Fruit fly (Drosophila melanogaster) whole organism, embryonic: Measurements from ENCODE around the gene CG6511.

Experiments
- Atf3 ChIP-seq: fragments of 200-800 bp; sonication (Bioruptor generic); optimal IDR thresholded peaks from 3 replicates; lab custom pipeline; 2016; ENCODE audit warnings: missing biosample characterization, missing genetic modification characterization
- CG10209 ChIP-seq: fragments of 200-800 bp; sonication (Bioruptor generic); optimal IDR thresholded peaks from 3 replicates; lab custom pipeline; 2017; ENCODE audit warnings: missing biosample characterization, mild to moderate bottlenecking, missing genetic modification characterization, missing genetic modification reagents
- CG1024 ChIP-seq: fragments of 200-800 bp; sonication (Bioruptor generic); IDR thresholded peaks from 2 replicates; pipeline ENCODE4 v1.3.6; 2022; ENCODE audit warnings: missing biosample characterization, missing genetic modification characterization
- CG11504 ChIP-seq: fragments of 200-800 bp; sonication (Bioruptor generic); optimal IDR thresholded peaks from 3 replicates; lab custom pipeline; 2019; ENCODE audit warnings: missing biosample characterization, mild to moderate bottlenecking, missing genetic modification characterization, moderate library complexity
- CG12769 ChIP-seq: fragments of 200-800 bp; sonication (Bioruptor generic); optimal IDR thresholded peaks from 2 replicates; lab custom pipeline; 2019; ENCODE audit warnings: missing biosample characterization, mild to moderate bottlenecking, missing genetic modification characterization, moderate library complexity
- CG12942 ChIP-seq: fragments of 200-800 bp; sonication (Bioruptor generic); optimal IDR thresholded peaks from 3 replicates; lab custom pipeline; 2016; ENCODE audit warnings: missing biosample characterization, missing genetic modification characterization
- CG15479 ChIP-seq: fragments of 200-800 bp; sonication (Bioruptor generic); optimal IDR thresholded peaks from 3 replicates; lab custom pipeline; 2019; ENCODE audit warnings: missing biosample characterization, mild to moderate bottlenecking, missing genetic modification characterization, moderate library complexity
- CG17568 ChIP-seq: fragments of 200-800 bp; sonication (Bioruptor generic); optimal IDR thresholded peaks from 2 replicates; lab custom pipeline; 2018; ENCODE audit warnings: missing biosample characterization, mild to moderate bottlenecking, missing genetic modification characterization, moderate library complexity
- CG1832 ChIP-seq: fragments of 200-800 bp; sonication (Bioruptor generic); optimal IDR thresholded peaks from 2 replicates; lab custom pipeline; 2017; ENCODE audit warnings: missing biosample characterization, mild to moderate bottlenecking, missing genetic modification characterization, inconsistent platforms
- CG18599 ChIP-seq: fragments of 200-800 bp; sonication (Bioruptor generic); optimal IDR thresholded peaks from 3 replicates; lab custom pipeline; 2017; ENCODE audit warnings: missing biosample characterization, missing genetic modification characterization, mild to moderate bottlenecking, moderate library complexity, missing genetic modification reagents
- CG18619 ChIP-seq: fragments of 200-800 bp; sonication (Bioruptor generic); optimal IDR thresholded peaks from 3 replicates; lab custom pipeline; 2017; ENCODE audit warnings: missing biosample characterization, mild to moderate bottlenecking, missing genetic modification characterization
- CG2889 ChIP-seq: fragments of 200-800 bp; sonication (Bioruptor generic); IDR thresholded peaks from 3 replicates; pipeline ENCODE4 v1.3.6; 2022; ENCODE audit warnings: missing biosample characterization, missing genetic modification characterization
- CG30431 ChIP-seq: fragments of 200-800 bp; sonication (Bioruptor generic); optimal IDR thresholded peaks from 2 replicates; lab custom pipeline; 2017; ENCODE audit warnings: missing biosample characterization, missing genetic modification characterization
- CG4404 ChIP-seq: fragments of 200-800 bp; sonication (Bioruptor generic); IDR thresholded peaks from 2 replicates; pipeline ENCODE4 v1.3.6; 2022; ENCODE audit warnings: missing biosample characterization, missing genetic modification characterization
- CG4424 ChIP-seq: fragments of 200-800 bp; sonication (Bioruptor generic); optimal IDR thresholded peaks from 3 replicates; lab custom pipeline; 2016; ENCODE audit warnings: missing biosample characterization, missing genetic modification characterization
- CG6689 ChIP-seq: fragments of 200-800 bp; sonication (Bioruptor generic); IDR thresholded peaks from 2 replicates; pipeline ENCODE4 v1.3.6; 2022; ENCODE audit warnings: missing biosample characterization, missing genetic modification characterization
- CG8359 ChIP-seq: fragments of 200-800 bp; sonication (Bioruptor generic); optimal IDR thresholded peaks from 2 replicates; lab custom pipeline; 2017; ENCODE audit warnings: missing biosample characterization, mild to moderate bottlenecking, missing genetic modification characterization, borderline replicate concordance
- CG8944 ChIP-seq: fragments of 200-800 bp; sonication (Bioruptor generic); optimal IDR thresholded peaks from 3 replicates; lab custom pipeline; 2016; ENCODE audit warnings: missing biosample characterization, missing genetic modification characterization
- CG9817 ChIP-seq: fragments of 200-800 bp; sonication (Bioruptor generic); optimal IDR thresholded peaks from 2 replicates; lab custom pipeline; 2018; ENCODE audit warnings: missing biosample characterization, mild to moderate bottlenecking, missing genetic modification characterization, moderate library complexity
- CHES-1-like ChIP-seq: fragments of 200-800 bp; sonication (Bioruptor generic); optimal IDR thresholded peaks from 2 replicates; lab custom pipeline; 2016; ENCODE audit warnings: missing biosample characterization, missing genetic modification characterization
- CrebB ChIP-seq: fragments of 200-800 bp; sonication (Bioruptor generic); optimal IDR thresholded peaks from 3 replicates; lab custom pipeline; 2018; ENCODE audit warnings: missing biosample characterization, mild to moderate bottlenecking, missing genetic modification characterization
- D ChIP-seq, 2 experiments: fragments of 200-800 bp in 1 of 2; fragments of >200 bp in 1 of 2; sonication (Bioruptor generic) in 1 of 2; optimal IDR thresholded peaks; 2 replicates in 1 of 2; 3 replicates in 1 of 2; lab custom pipeline; 2017; ENCODE audit warnings: mild to moderate bottlenecking in 1 of 2, missing biosample characterization in 1 of 2, missing genetic modification characterization in 1 of 2, missing genetic modification reagents in 1 of 2
- Elba2 ChIP-seq: fragments of 200-800 bp; sonication (Bioruptor generic); optimal IDR thresholded peaks from 3 replicates; lab custom pipeline; 2016; ENCODE audit warnings: missing biosample characterization, missing genetic modification characterization
- Kr ChIP-seq: fragments of 200-800 bp; sonication (Bioruptor generic); optimal IDR thresholded peaks from 2 replicates; lab custom pipeline; 2017; ENCODE audit warnings: missing biosample characterization, mild to moderate bottlenecking, missing genetic modification characterization
- Max ChIP-seq: fragments of 200-800 bp; sonication (Bioruptor generic); optimal IDR thresholded peaks from 2 replicates; lab custom pipeline; 2016; ENCODE audit warnings: missing biosample characterization, mild to moderate bottlenecking, missing genetic modification characterization
- NK7.1 ChIP-seq: fragments of 200-800 bp; sonication (Bioruptor generic); optimal IDR thresholded peaks from 3 replicates; lab custom pipeline; 2016; ENCODE audit warnings: missing biosample characterization, missing genetic modification characterization
- Poxn ChIP-seq: fragments of 200-800 bp; sonication (Bioruptor generic); IDR thresholded peaks from 2 replicates; pipeline ENCODE4 v1.3.6; 2022; ENCODE audit warnings: missing biosample characterization, missing genetic modification characterization
- Ravus ChIP-seq: fragments of 200-800 bp; sonication (Bioruptor generic); IDR thresholded peaks from 2 replicates; pipeline ENCODE4 v1.3.6; 2022; ENCODE audit warnings: missing biosample characterization, missing genetic modification characterization
- Side ChIP-seq: fragments of 200-800 bp; sonication (Bioruptor generic); optimal IDR thresholded peaks from 2 replicates; lab custom pipeline; 2016; ENCODE audit warnings: missing biosample characterization, missing genetic modification characterization
- Spps ChIP-seq: fragments of 200-800 bp; sonication (Bioruptor generic); optimal IDR thresholded peaks from 2 replicates; lab custom pipeline; 2018; ENCODE audit warnings: missing biosample characterization, mild to moderate bottlenecking, missing genetic modification characterization
- bigmax ChIP-seq: fragments of 200-800 bp; sonication (Bioruptor generic); optimal IDR thresholded peaks from 2 replicates; lab custom pipeline; 2018; ENCODE audit warnings: missing biosample characterization, mild to moderate bottlenecking, missing genetic modification characterization
- chinmo ChIP-seq: fragments of 200-800 bp; sonication (Bioruptor generic); IDR thresholded peaks from 4 replicates; pipeline ENCODE4 v1.3.6; 2022; ENCODE audit warnings: missing biosample characterization, missing genetic modification characterization; ENCODE audit not compliant: partially characterized antibody
- da ChIP-seq: fragments of 200-800 bp; sonication (Bioruptor generic); optimal IDR thresholded peaks from 2 replicates; lab custom pipeline; 2016; ENCODE audit warnings: missing biosample characterization, missing genetic modification characterization
- dati ChIP-seq: fragments of 200-800 bp; sonication (Bioruptor generic); IDR thresholded peaks from 2 replicates; pipeline ENCODE4 v1.3.6; 2022; ENCODE audit warnings: missing biosample characterization, missing genetic modification characterization
- disco-r ChIP-seq: fragments of 200-800 bp; sonication (Bioruptor generic); optimal IDR thresholded peaks from 2 replicates; lab custom pipeline; 2016; ENCODE audit warnings: missing biosample characterization, missing genetic modification characterization
- dysf ChIP-seq: fragments of 200-800 bp; sonication (Bioruptor generic); IDR thresholded peaks from 3 replicates; pipeline ENCODE4 v1.3.6; 2022; ENCODE audit warnings: missing biosample characterization, missing genetic modification characterization
- eyg ChIP-seq: fragments of 200-800 bp; sonication (Bioruptor generic); optimal IDR thresholded peaks from 3 replicates; lab custom pipeline; 2016; ENCODE audit warnings: missing biosample characterization, missing genetic modification characterization
- grau ChIP-seq: fragments of 200-800 bp; optimal IDR thresholded peaks from 3 replicates; lab custom pipeline; 2019; ENCODE audit warnings: missing biosample characterization, mild to moderate bottlenecking, missing genetic modification characterization, moderate library complexity
- gsb ChIP-seq: fragments of 200-800 bp; sonication (Bioruptor generic); IDR thresholded peaks from 2 replicates; pipeline ENCODE4 v1.3.6; 2022; ENCODE audit warnings: missing biosample characterization, missing genetic modification characterization
- p53 ChIP-seq: fragments of 200-800 bp; sonication (Bioruptor generic); optimal IDR thresholded peaks from 2 replicates; lab custom pipeline; 2016; ENCODE audit warnings: missing biosample characterization, missing genetic modification characterization
- pfk ChIP-seq: fragments of 200-800 bp; sonication (Bioruptor generic); optimal IDR thresholded peaks from 2 replicates; lab custom pipeline; 2018; ENCODE audit warnings: missing biosample characterization, mild to moderate bottlenecking, missing genetic modification characterization, moderate library complexity
- pho ChIP-seq: fragments of 200-800 bp; sonication (Bioruptor generic); optimal IDR thresholded peaks from 2 replicates; lab custom pipeline; 2016; ENCODE audit warnings: missing biosample characterization, missing genetic modification characterization
- pzg ChIP-seq: fragments of 200-800 bp; sonication (Bioruptor generic); optimal IDR thresholded peaks from 3 replicates; lab custom pipeline; 2018; ENCODE audit warnings: missing biosample characterization, mild to moderate bottlenecking, missing genetic modification characterization, moderate library complexity
- ranshi ChIP-seq: fragments of 200-800 bp; sonication (Bioruptor generic); IDR thresholded peaks from 2 replicates; pipeline ENCODE4 v1.3.6; 2022; ENCODE audit warnings: missing biosample characterization, missing genetic modification characterization
- run ChIP-seq: fragments of 200-800 bp; sonication (Bioruptor generic); optimal IDR thresholded peaks from 3 replicates; lab custom pipeline; 2018; ENCODE audit warnings: missing biosample characterization, mild to moderate bottlenecking, missing genetic modification characterization
- schlank ChIP-seq: fragments of 200-800 bp; sonication (Bioruptor generic); optimal IDR thresholded peaks from 2 replicates; lab custom pipeline; 2018; ENCODE audit warnings: missing biosample characterization, mild to moderate bottlenecking, missing genetic modification characterization
- sna ChIP-seq: fragments of 200-800 bp; sonication (Bioruptor generic); IDR thresholded peaks from 2 replicates; pipeline ENCODE4 v1.3.6; 2022; ENCODE audit warnings: missing biosample characterization, missing genetic modification characterization; ENCODE audit not compliant: partially characterized antibody
- sob ChIP-seq: fragments of 200-800 bp; sonication (Bioruptor generic); IDR thresholded peaks from 2 replicates; pipeline ENCODE4 v1.3.6; 2022; ENCODE audit warnings: missing biosample characterization, missing genetic modification characterization
- tio ChIP-seq: fragments of 200-800 bp; sonication (Bioruptor generic); optimal IDR thresholded peaks from 2 replicates; lab custom pipeline; 2017; ENCODE audit warnings: missing biosample characterization, missing genetic modification characterization, inconsistent platforms
- wek ChIP-seq: fragments of 200-800 bp; sonication (Bioruptor generic); optimal IDR thresholded peaks from 3 replicates; lab custom pipeline; 2018; ENCODE audit warnings: missing biosample characterization, mild to moderate bottlenecking, missing genetic modification characterization, moderate library complexity
- yki ChIP-seq: fragments of >200 bp; optimal IDR thresholded peaks from 3 replicates; lab custom pipeline; 2018

Gene CG6511

DNA sequence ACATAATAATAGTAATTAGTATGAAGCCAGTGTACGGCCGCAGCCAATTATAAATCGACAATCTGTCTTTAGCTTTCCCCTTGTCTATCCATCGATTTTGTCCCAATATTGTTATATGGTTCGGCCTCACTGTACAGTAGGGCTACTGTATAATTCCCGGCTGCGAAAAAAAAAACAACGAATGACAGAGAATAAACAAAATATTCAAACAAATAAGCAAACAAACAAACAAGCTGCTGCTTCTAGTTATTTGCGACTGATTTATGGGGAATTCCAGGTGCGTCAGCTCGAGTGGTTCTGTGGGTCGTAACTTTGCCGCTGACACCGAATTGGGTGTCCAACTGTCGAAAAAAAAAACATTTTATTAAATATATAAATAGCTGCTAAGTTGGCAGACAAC is 31.4 kb upstream of the CG6511 start (continued):
- TF ChIP-seq CrebB (tag; lab: Kevin White, UChicago), result peak; percentile 57
- TF ChIP-seq bigmax (GFP tag; lab: Kevin White, UChicago), result no peak
- no peak for TF ChIP-seq Max (GFP tag; lab: Kevin White, UChicago)
- peak; percentile 23 for TF ChIP-seq pfk (GFP tag; lab: Kevin White, UChicago)
- TF ChIP-seq grau (tag; lab: Kevin White, UChicago), result peak; percentile 73
- TF ChIP-seq Atf3 (GFP tag; lab: Kevin White, UChicago), result no peak
- TF ChIP-seq p53 (GFP tag; lab: Kevin White, UChicago), result no peak
- no peak for TF ChIP-seq D (optimal IDR thresholded peaks at IDR 0.05; lab: Kevin White, UChicago)
- TF ChIP-seq D (GFP tag; optimal IDR thresholded peaks at IDR 0.05; lab: Kevin White, UChicago), result peak; percentile 15
- TF ChIP-seq CG2889, result no peak
- TF ChIP-seq pzg, result no peak
- no peak for TF ChIP-seq CG18619 (GFP tag; lab: Kevin White, UChicago)
- TF ChIP-seq pho (GFP tag; lab: Kevin White, UChicago), result no peak
- TF ChIP-seq CG8359 (GFP tag; lab: Kevin White, UChicago), result no peak
- TF ChIP-seq disco-r (GFP tag; lab: Kevin White, UChicago), result peak; percentile 28
- TF ChIP-seq Side (GFP tag; lab: Kevin White, UChicago), result no peak
- TF ChIP-seq CG6689 (GFP tag; lab: Robert Waterston, UW), result no peak
- no peak for TF ChIP-seq ranshi (GFP tag; lab: Robert Waterston, UW)
- no peak for TF ChIP-seq tio (GFP tag; lab: Kevin White, UChicago)
- no peak for TF ChIP-seq eyg (GFP tag; lab: Kevin White, UChicago)
- peak; percentile 71; the same call in 1 of the 2 replicates for TF ChIP-seq sob
- TF ChIP-seq CG17568 (GFP tag; lab: Kevin White, UChicago), result peak; percentile 29
- TF ChIP-seq dati, result no peak
- TF ChIP-seq yki (lab: Kevin White, UChicago), result no peak
- TF ChIP-seq Spps (tag; lab: Kevin White, UChicago), result no peak
- TF ChIP-seq gsb (GFP tag; lab: Robert Waterston, UW), result peak; percentile 53
- 0 out of 4 replicates have a peak, but pooled peaks have one; percentile 38 for TF ChIP-seq chinmo (GFP tag; lab: Robert Waterston, UW)
- TF ChIP-seq CG4404, result no peak
- TF ChIP-seq run, result peak; percentile 5
- peak; percentile 1 for TF ChIP-seq CG4424
- no peak for TF ChIP-seq Ravus (GFP tag; lab: Robert Waterston, UW)
- TF ChIP-seq CG10209 (GFP tag; lab: Kevin White, UChicago), result peak; percentile 45
- no peak for TF ChIP-seq Poxn (GFP tag; lab: Robert Waterston, UW)
- TF ChIP-seq CG12769, result peak; percentile 87
- TF ChIP-seq CG11504 (tag; lab: Kevin White, UChicago), result no peak
- TF ChIP-seq CG30431, result no peak
- TF ChIP-seq wek (GFP tag; lab: Kevin White, UChicago), result peak; percentile 5
- no peak for TF ChIP-seq CG15479 (GFP tag; lab: Kevin White, UChicago)
- TF ChIP-seq CG8944 (GFP tag; lab: Kevin White, UChicago), result no peak
- peak; percentile 9 for TF ChIP-seq da
- TF ChIP-seq CG1024 (GFP tag; lab: Robert Waterston, UW), result no peak
- TF ChIP-seq Elba2, result no peak
- no peak for TF ChIP-seq sna (GFP tag; lab: Robert Waterston, UW)
- peak; percentile 55 for TF ChIP-seq schlank (tag; lab: Kevin White, UChicago)
- no peak for TF ChIP-seq Kr
- no peak for TF ChIP-seq NK7.1 (GFP tag; lab: Kevin White, UChicago)
- peak; percentile 81 for TF ChIP-seq CG18599 (GFP tag; lab: Kevin White, UChicago)
- TF ChIP-seq CG12942 (GFP tag; lab: Kevin White, UChicago), result no peak
- peak; percentile 47 for TF ChIP-seq CG9817
- peak; percentile 5 for TF ChIP-seq CHES-1-like (GFP tag; lab: Kevin White, UChicago)
- no peak for TF ChIP-seq CG1832
- TF ChIP-seq dysf (GFP tag; lab: Robert Waterston, UW), result peak; percentile 17; the same call in 1 of the 3 replicates
